Fruit fly (Drosophila melanogaster) whole organism, prepupa: ENCODE results near the gene Imp.

Experiments used
- Blimp-1 ChIP-seq: fragments of 200-800 bp; sonication (Bioruptor generic); optimal IDR thresholded peaks from 3 replicates; lab custom pipeline; 2017; ENCODE audit warnings: missing biosample characterization, missing genetic modification characterization, mild to moderate bottlenecking, moderate library complexity, missing genetic modification reagents
- CG10631 ChIP-seq: fragments of 200-800 bp; sonication (Bioruptor generic); optimal IDR thresholded peaks from 2 replicates; lab custom pipeline; 2016; ENCODE audit warnings: missing biosample characterization, missing genetic modification characterization
- CG11294 ChIP-seq: fragments of 200-800 bp; sonication (Bioruptor generic); IDR thresholded peaks from 2 replicates; pipeline ENCODE4 v1.3.6; 2022; ENCODE audit warnings: missing biosample characterization, missing genetic modification characterization
- CG11762 ChIP-seq: fragments of 200-800 bp; sonication (Bioruptor generic); optimal IDR thresholded peaks from 3 replicates; lab custom pipeline; 2016; ENCODE audit warnings: missing biosample characterization, missing genetic modification characterization; ENCODE audit not compliant: insufficient read depth
- CG15336 ChIP-seq: fragments of 200-800 bp; sonication (Bioruptor generic); IDR thresholded peaks from 2 replicates; pipeline ENCODE4 v1.3.6; 2022; ENCODE audit warnings: missing biosample characterization, missing genetic modification characterization
- CG1621 ChIP-seq: fragments of 200-800 bp; sonication (Bioruptor generic); optimal IDR thresholded peaks from 3 replicates; lab custom pipeline; 2018; ENCODE audit warnings: missing biosample characterization, mild to moderate bottlenecking, missing genetic modification characterization
- CG16779 ChIP-seq: fragments of 200-800 bp; sonication (Bioruptor generic); optimal IDR thresholded peaks from 3 replicates; lab custom pipeline; 2017; ENCODE audit warnings: missing biosample characterization, mild to moderate bottlenecking, missing genetic modification characterization
- CG3032 ChIP-seq: fragments of 200-800 bp; optimal IDR thresholded peaks from 2 replicates; lab custom pipeline; 2019; ENCODE audit warnings: missing biosample characterization, mild to moderate bottlenecking, missing genetic modification characterization, moderate library complexity
- CG31627 ChIP-seq: fragments of 200-800 bp; sonication (Bioruptor generic); optimal IDR thresholded peaks from 3 replicates; lab custom pipeline; 2016; ENCODE audit warnings: missing biosample characterization, missing genetic modification characterization
- CG32006 ChIP-seq: fragments of 200-800 bp; sonication (Bioruptor generic); optimal IDR thresholded peaks from 3 replicates; lab custom pipeline; 2017; ENCODE audit warnings: missing biosample characterization, mild to moderate bottlenecking, missing genetic modification characterization
- CG34406 ChIP-seq: fragments of 200-800 bp; sonication (Bioruptor generic); optimal IDR thresholded peaks from 3 replicates; lab custom pipeline; 2016; ENCODE audit warnings: missing biosample characterization, missing genetic modification characterization
- CG3919 ChIP-seq: fragments of 200-800 bp; sonication (Bioruptor generic); optimal IDR thresholded peaks from 3 replicates; lab custom pipeline; 2016; ENCODE audit warnings: missing biosample characterization, missing genetic modification characterization
- CG6163 ChIP-seq: fragments of 200-800 bp; sonication (Bioruptor generic); IDR thresholded peaks from 3 replicates; pipeline ENCODE4 v1.3.6; 2022; ENCODE audit warnings: missing biosample characterization, missing genetic modification characterization
- CG6276 ChIP-seq: fragments of 200-800 bp; sonication (Bioruptor generic); optimal IDR thresholded peaks from 2 replicates; lab custom pipeline; 2017; ENCODE audit warnings: missing biosample characterization, mild to moderate bottlenecking, missing genetic modification characterization
- CG6854 ChIP-seq: fragments of 200-800 bp; sonication (Bioruptor generic); optimal IDR thresholded peaks from 2 replicates; lab custom pipeline; 2017; ENCODE audit warnings: missing biosample characterization, mild to moderate bottlenecking, missing genetic modification characterization
- CG7368 ChIP-seq: fragments of 200-800 bp; sonication (Bioruptor generic); optimal IDR thresholded peaks from 3 replicates; lab custom pipeline; 2016; ENCODE audit warnings: missing biosample characterization, missing genetic modification characterization
- CG8119 ChIP-seq: fragments of 200-800 bp; sonication (Bioruptor generic); IDR thresholded peaks from 3 replicates; pipeline ENCODE4 v1.3.6; 2022; ENCODE audit warnings: missing biosample characterization, missing genetic modification characterization
- CG9139 ChIP-seq: fragments of 200-800 bp; sonication (Bioruptor generic); optimal IDR thresholded peaks from 3 replicates; lab custom pipeline; 2017; ENCODE audit warnings: missing biosample characterization, mild to moderate bottlenecking, missing genetic modification characterization
- Eip75B ChIP-seq: fragments of 200-800 bp; sonication (Bioruptor generic); optimal IDR thresholded peaks from 3 replicates; lab custom pipeline; 2016; ENCODE audit warnings: missing biosample characterization, missing genetic modification characterization
- Eip78C ChIP-seq: fragments of 200-800 bp; sonication (Bioruptor generic); peaks from one replicate; lab custom pipeline; 2016; ENCODE audit warnings: missing biosample characterization, missing genetic modification characterization
- Ets96B ChIP-seq: fragments of 200-800 bp; optimal IDR thresholded peaks from 2 replicates; lab custom pipeline; 2019; ENCODE audit warnings: missing biosample characterization, mild to moderate bottlenecking, missing genetic modification characterization, moderate library complexity
- Gug ChIP-seq: fragments of 200-800 bp; sonication (Bioruptor generic); IDR thresholded peaks from 2 replicates; pipeline ENCODE4 v1.3.6; 2022; ENCODE audit warnings: missing biosample characterization, missing genetic modification characterization
- Hr39 ChIP-seq: fragments of 200-800 bp; sonication (Bioruptor generic); optimal IDR thresholded peaks from 2 replicates; lab custom pipeline; 2016; ENCODE audit warnings: missing biosample characterization, missing genetic modification characterization
- Hr4 ChIP-seq: fragments of 200-800 bp; sonication (Bioruptor generic); optimal IDR thresholded peaks from 3 replicates; lab custom pipeline; 2016; ENCODE audit warnings: missing biosample characterization, missing genetic modification characterization
- Met ChIP-seq: fragments of 200-800 bp; sonication (Bioruptor generic); optimal IDR thresholded peaks from 3 replicates; lab custom pipeline; 2016; ENCODE audit warnings: missing biosample characterization, missing genetic modification characterization
- Smox ChIP-seq: fragments of 200-800 bp; sonication (Bioruptor generic); optimal IDR thresholded peaks from 3 replicates; lab custom pipeline; 2016; ENCODE audit warnings: missing biosample characterization, missing genetic modification characterization
- Sox102F ChIP-seq: fragments of 200-800 bp; sonication (Bioruptor generic); optimal IDR thresholded peaks from 2 replicates; lab custom pipeline; 2016; ENCODE audit warnings: missing biosample characterization, mild to moderate bottlenecking, missing genetic modification characterization
- Sox14 ChIP-seq: fragments of 200-800 bp; sonication (Bioruptor generic); optimal IDR thresholded peaks from 3 replicates; lab custom pipeline; 2016; ENCODE audit warnings: missing biosample characterization, missing genetic modification characterization
- achi ChIP-seq: fragments of 200-800 bp; sonication (Bioruptor generic); optimal IDR thresholded peaks from 3 replicates; lab custom pipeline; 2016; ENCODE audit warnings: missing biosample characterization, missing genetic modification characterization
- acj6 ChIP-seq: fragments of 200-800 bp; sonication (Bioruptor generic); optimal IDR thresholded peaks from 3 replicates; lab custom pipeline; 2016; ENCODE audit warnings: missing biosample characterization, missing genetic modification characterization
- dac ChIP-seq: fragments of 200-800 bp; sonication (Bioruptor generic); optimal IDR thresholded peaks from 2 replicates; lab custom pipeline; 2017; ENCODE audit warnings: missing biosample characterization, mild to moderate bottlenecking, missing genetic modification characterization
- eg ChIP-seq: fragments of 200-800 bp; sonication (Bioruptor generic); IDR thresholded peaks from 3 replicates; pipeline ENCODE4 v1.3.6; 2022; ENCODE audit warnings: missing biosample characterization, missing genetic modification characterization
- esn ChIP-seq: fragments of 200-800 bp; sonication (Bioruptor generic); optimal IDR thresholded peaks from 2 replicates; lab custom pipeline; 2016; ENCODE audit warnings: missing biosample characterization, mild to moderate bottlenecking, missing genetic modification characterization, moderate library complexity
- fd59A ChIP-seq: fragments of 200-800 bp; sonication (Bioruptor generic); optimal IDR thresholded peaks from 2 replicates; lab custom pipeline; 2017; ENCODE audit warnings: missing biosample characterization, mild to moderate bottlenecking, missing genetic modification characterization, missing genetic modification reagents
- fd85E ChIP-seq: fragments of 200-800 bp; sonication (Bioruptor generic); optimal IDR thresholded peaks from 3 replicates; lab custom pipeline; 2016; ENCODE audit warnings: missing biosample characterization, missing genetic modification characterization
- fkh ChIP-seq: fragments of 200-800 bp; sonication (Bioruptor generic); optimal IDR thresholded peaks from 3 replicates; lab custom pipeline; 2017; ENCODE audit warnings: missing biosample characterization, mild to moderate bottlenecking, missing genetic modification characterization, moderate library complexity
- pdm3 ChIP-seq: fragments of 200-800 bp; sonication (Bioruptor generic); optimal IDR thresholded peaks from 3 replicates; lab custom pipeline; 2016; ENCODE audit warnings: missing biosample characterization, missing genetic modification characterization
- salr ChIP-seq, 2 experiments: fragments of 200-800 bp; sonication (Bioruptor generic); optimal IDR thresholded peaks; 3 replicates each; lab custom pipeline; 2016 to 2018; ENCODE audit warnings: missing biosample characterization in 2 of 2, missing genetic modification characterization in 2 of 2, mild to moderate bottlenecking in 1 of 2
- ss ChIP-seq, 2 experiments: fragments of 200-800 bp; sonication (Bioruptor generic); optimal IDR thresholded peaks; 2 replicates in 1 of 2; 3 replicates in 1 of 2; lab custom pipeline; 2017 to 2018; ENCODE audit warnings: mild to moderate bottlenecking in 2 of 2, missing biosample characterization in 2 of 2, missing genetic modification characterization in 2 of 2, moderate library complexity in 1 of 2
- svp ChIP-seq: fragments of 200-800 bp; sonication (Bioruptor generic); peaks from one replicate; lab custom pipeline; 2016; ENCODE audit warnings: missing biosample characterization, missing genetic modification characterization
- topi ChIP-seq: fragments of 200-800 bp; sonication (Bioruptor generic); optimal IDR thresholded peaks from 3 replicates; lab custom pipeline; 2016; ENCODE audit warnings: missing biosample characterization, missing genetic modification characterization

Imp gene

DNA sequence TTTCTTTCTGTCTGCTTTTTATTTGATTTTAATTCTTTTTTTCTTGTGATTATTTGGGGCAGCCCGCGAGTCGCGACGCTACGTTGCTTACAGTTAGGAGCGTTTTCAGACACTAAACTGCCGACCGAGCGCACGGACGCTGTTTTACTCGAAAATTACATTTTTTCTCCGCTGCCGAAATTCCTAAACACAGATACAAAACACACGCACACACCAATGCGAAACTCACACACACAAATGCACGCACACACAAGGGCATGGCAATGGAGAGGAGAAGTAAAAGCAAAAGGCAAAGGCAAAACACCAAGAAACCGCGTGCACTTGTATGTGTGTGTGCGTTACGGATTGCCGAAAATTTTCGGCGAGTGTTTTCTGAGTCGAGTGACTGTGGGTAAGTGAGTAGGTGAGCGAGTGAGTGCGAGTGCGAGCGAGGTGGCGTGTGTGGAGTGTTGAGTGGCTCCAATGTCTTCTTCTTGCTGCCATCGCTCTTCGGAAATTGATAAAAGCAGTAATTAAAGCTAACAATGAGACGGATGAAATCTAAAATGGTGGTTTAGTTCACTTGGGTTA lies 8.5 kb downstream of the Imp start:
- TF ChIP-seq Sox14, result no peak
- TF ChIP-seq CG6854 (GFP tag; lab: Kevin White, UChicago), result peak; percentile 15
- TF ChIP-seq Eip78C (GFP tag; lab: Kevin White, UChicago), result peak; percentile 55
- TF ChIP-seq fkh (GFP tag; lab: Kevin White, UChicago), result peak; percentile 30
- TF ChIP-seq eg (GFP tag; lab: Robert Waterston, UW), result 0 out of 3 replicates have a peak, but pooled peaks have one; percentile 19

DNA sequence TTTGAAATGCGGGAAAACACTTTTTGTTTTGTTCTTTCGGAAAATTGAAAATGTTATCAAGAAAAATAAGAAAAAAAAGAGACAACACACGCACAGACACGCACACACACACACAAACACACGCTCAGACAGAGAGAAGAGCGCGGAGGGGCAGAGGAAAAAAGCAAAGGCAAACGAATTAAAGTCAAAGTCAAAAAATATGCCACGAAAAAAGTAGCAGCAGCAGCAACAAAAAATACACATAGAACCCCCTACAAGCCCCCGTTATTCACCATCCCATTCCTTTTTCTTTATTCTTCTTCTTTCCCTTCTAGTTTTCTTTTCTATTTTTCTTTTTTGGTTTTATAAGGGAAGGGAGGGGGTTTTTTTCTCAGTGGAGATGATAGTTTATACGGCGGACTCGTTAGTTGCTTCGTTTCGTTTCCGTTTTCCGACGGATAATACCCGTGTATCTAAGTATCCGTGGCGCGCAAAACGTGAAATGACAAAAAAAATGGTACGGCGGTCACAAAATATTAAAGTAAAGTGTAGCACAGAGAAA lies 9.2 kb downstream of the Imp start:
- TF ChIP-seq CG34406 (GFP tag; lab: Kevin White, UChicago) (no peak), Hr4 (no peak), Eip75B (no peak), CG15336 (GFP tag; lab: Robert Waterston, UW) (no peak), Gug (GFP tag; lab: Robert Waterston, UW) (no peak), Met (no peak), fd85E (GFP tag; lab: Kevin White, UChicago) (no peak), CG6163 (no peak), Blimp-1 (GFP tag; lab: Kevin White, UChicago) (no peak)

DNA sequence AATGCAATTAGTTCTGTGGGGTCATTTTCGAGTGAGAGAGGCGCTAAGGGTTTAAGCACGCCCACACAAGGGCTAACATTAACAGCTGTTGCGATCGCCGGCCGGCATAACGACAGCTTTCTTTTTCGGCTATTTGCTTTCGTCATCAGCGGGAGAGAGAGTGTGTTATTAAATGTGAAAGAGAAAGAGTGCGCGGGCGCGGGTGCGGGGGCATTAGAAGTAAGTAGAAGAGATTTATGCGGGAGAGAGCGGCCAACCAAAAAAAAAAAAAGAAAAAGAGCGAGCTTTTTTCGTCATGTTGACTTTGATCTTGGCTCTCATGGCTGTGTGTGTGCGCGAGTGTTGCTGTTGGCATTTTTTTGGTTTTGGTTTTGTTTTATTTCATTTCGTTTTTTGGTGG lies 10.0 kb downstream of the Imp start:
- TF ChIP-seq achi (GFP tag; lab: Kevin White, UChicago), result no peak
- no peak for TF ChIP-seq esn (GFP tag; lab: Kevin White, UChicago)
- TF ChIP-seq CG6163, result peak; percentile 69
- TF ChIP-seq CG11762, result no peak
- peak; percentile 71 for TF ChIP-seq fkh (GFP tag; lab: Kevin White, UChicago)
- TF ChIP-seq salr (GFP tag; optimal IDR thresholded peaks at IDR 0.05; lab: Kevin White, UChicago), result no peak
- peak; percentile 61 for TF ChIP-seq CG8119
- TF ChIP-seq CG32006 (GFP tag; lab: Kevin White, UChicago), result peak; percentile 3
- TF ChIP-seq CG11294 (GFP tag; lab: Robert Waterston, UW), result no peak
- no peak for TF ChIP-seq pdm3 (GFP tag; lab: Kevin White, UChicago)
- peak; percentile 41 for TF ChIP-seq Eip78C (GFP tag; lab: Kevin White, UChicago)
- TF ChIP-seq dac (GFP tag; lab: Kevin White, UChicago), result peak; percentile 8
- TF ChIP-seq CG15336 (GFP tag; lab: Robert Waterston, UW), result peak; percentile 53; the same call in 1 of the 2 replicates
- no peak for TF ChIP-seq CG9139
- TF ChIP-seq CG6276 (GFP tag; lab: Kevin White, UChicago), result peak; percentile 66
- TF ChIP-seq Blimp-1 (GFP tag; lab: Kevin White, UChicago), result peak; percentile 1
- TF ChIP-seq fd59A (GFP tag; lab: Kevin White, UChicago), result no peak
- TF ChIP-seq eg (GFP tag; lab: Robert Waterston, UW), result peak; percentile 71
- TF ChIP-seq Ets96B, result no peak

DNA sequence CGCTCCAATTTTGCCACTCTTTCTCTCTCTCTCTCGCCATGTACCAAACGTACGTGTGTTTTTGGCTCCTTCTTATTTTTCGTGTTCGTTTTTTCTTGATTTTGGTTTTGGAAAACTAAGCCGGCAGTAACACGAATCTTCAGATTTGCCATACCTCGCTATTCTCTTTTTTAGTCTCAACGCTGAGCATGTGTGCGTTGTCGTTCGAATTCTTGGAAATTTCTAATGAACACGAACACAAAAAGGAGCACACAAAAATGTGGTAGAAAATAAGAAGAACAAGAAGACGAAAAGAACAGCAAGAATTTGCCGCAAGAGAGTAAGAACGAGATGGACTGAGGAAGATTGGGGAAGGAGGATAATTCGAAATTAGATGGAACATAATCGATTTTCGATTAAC lies 15.4 kb downstream of the Imp start:
- no peak for TF ChIP-seq esn (GFP tag; lab: Kevin White, UChicago)
- no peak for TF ChIP-seq CG11294 (GFP tag; lab: Robert Waterston, UW)
- no peak for TF ChIP-seq CG32006 (GFP tag; lab: Kevin White, UChicago)
- no peak for TF ChIP-seq CG3032 (tag; lab: Kevin White, UChicago)
- TF ChIP-seq Smox, result no peak
- no peak for TF ChIP-seq CG10631 (GFP tag; lab: Kevin White, UChicago)
- TF ChIP-seq Sox102F, result no peak
- no peak for TF ChIP-seq topi

DNA sequence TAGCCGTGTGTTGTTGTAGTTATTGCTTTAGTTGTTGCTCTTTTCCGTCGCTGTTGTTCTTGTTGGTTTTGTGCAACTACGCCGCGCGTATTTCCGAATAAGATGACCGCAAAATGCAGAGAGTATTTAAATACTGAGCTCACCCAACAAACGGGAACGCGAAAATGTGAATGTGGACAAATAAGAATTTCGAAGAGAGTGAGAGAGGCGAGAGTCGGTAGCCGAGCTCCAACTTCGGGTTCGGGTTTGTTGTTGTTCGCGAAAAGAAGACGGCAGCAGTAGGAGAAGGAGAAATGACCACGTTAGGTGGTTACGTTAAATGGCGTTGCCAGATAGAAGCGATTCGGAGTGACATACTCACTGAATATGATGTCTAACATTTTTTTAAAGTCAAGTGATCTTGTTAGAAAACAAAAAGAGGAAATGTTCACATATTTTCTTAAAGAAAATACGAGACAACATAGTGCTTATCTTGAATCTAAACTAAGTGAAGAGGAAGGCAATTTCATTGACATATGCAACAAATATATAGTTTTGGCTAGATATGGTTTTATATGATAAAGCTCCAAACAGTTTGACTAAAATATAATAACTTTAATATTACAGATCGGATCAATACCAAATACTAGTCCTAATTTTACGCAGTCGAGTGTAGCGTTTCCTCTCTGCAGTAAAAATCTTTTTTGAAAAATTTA lies 17.2 kb downstream of the Imp start:
- no peak for TF ChIP-seq Hr39
- no peak for TF ChIP-seq acj6 (GFP tag; lab: Kevin White, UChicago)
- no peak for TF ChIP-seq Sox102F
- TF ChIP-seq Smox, result peak; percentile 7
- TF ChIP-seq CG1621 (tag; lab: Kevin White, UChicago), result peak; percentile 9
- no peak for TF ChIP-seq CG7368 (GFP tag; lab: Kevin White, UChicago)
- TF ChIP-seq achi (GFP tag; lab: Kevin White, UChicago), result peak; percentile 20
- TF ChIP-seq ss (GFP tag; optimal IDR thresholded peaks at IDR 0.05; lab: Kevin White, UChicago), result peak in 1 of 2 experiments; percentile 37
- TF ChIP-seq pdm3 (GFP tag; lab: Kevin White, UChicago), result no peak
- TF ChIP-seq svp (GFP tag; lab: Kevin White, UChicago), result peak; percentile 69
- peak; percentile 22 for TF ChIP-seq CG16779
- peak; percentile 29 for TF ChIP-seq Eip78C (GFP tag; lab: Kevin White, UChicago)
- no peak for TF ChIP-seq topi
- peak; percentile 17 for TF ChIP-seq CG31627 (GFP tag; lab: Kevin White, UChicago)
- TF ChIP-seq CG9139, result peak; percentile 23
- TF ChIP-seq eg (GFP tag; lab: Robert Waterston, UW), result peak; percentile 64; the same call in 2 of the 3 replicates
- TF ChIP-seq salr (GFP tag; optimal IDR thresholded peaks at IDR 0.05; lab: Kevin White, UChicago), result peak in 1 of 2 experiments; percentile 6
- TF ChIP-seq fd85E (GFP tag; lab: Kevin White, UChicago), result no peak
- peak; percentile 28 for TF ChIP-seq CG3919 (GFP tag; lab: Kevin White, UChicago)
